Fruit fly (Drosophila melanogaster) whole organism, wandering third instar larva: ENCODE results near the gene Rh6.

Experiments used
- CG32264 ChIP-seq: fragments of 200-800 bp; sonication (Bioruptor generic); optimal IDR thresholded peaks from 2 replicates; lab custom pipeline; 2016; ENCODE audit warnings: missing biosample characterization, missing genetic modification characterization
- psq ChIP-seq: fragments of 200-800 bp; sonication (Bioruptor generic); optimal IDR thresholded peaks from 3 replicates; lab custom pipeline; 2017; ENCODE audit warnings: missing biosample characterization, mild to moderate bottlenecking, missing genetic modification characterization, moderate library complexity

dm6 chr3R:15482858-15483257 is at the start of gene Rh6:
- TF ChIP-seq psq (GFP tag; lab: Kevin White, UChicago) (no peak), CG32264 (no peak)
